Worm (Caenorhabditis elegans) whole organism, mixed stage, embryonic: ENCODE data around the gene pho-10.

Source experiments
- bed-3 ChIP-seq: fragments of 200-800 bp; sonication (Bioruptor generic); optimal IDR thresholded peaks from 3 replicates; lab custom pipeline; 2018; ENCODE audit warnings: mild to moderate bottlenecking, missing genetic modification characterization, moderate library complexity, missing compliant biosample characterization
- blmp-1 ChIP-seq: fragments of 150-350 bp; optimal IDR thresholded peaks from 2 replicates; lab custom pipeline; 2014; ENCODE audit warnings: missing biosample characterization, missing genetic modification characterization
- ceh-39 ChIP-seq: fragments of 150-350 bp; optimal IDR thresholded peaks from 2 replicates; lab custom pipeline; 2014; ENCODE audit warnings: missing biosample characterization, missing genetic modification characterization
- ceh-83 ChIP-seq: fragments of 200-800 bp; sonication (Bioruptor generic); optimal IDR thresholded peaks from 2 replicates; lab custom pipeline; 2018; ENCODE audit warnings: mild to moderate bottlenecking, missing genetic modification characterization, missing compliant biosample characterization
- ces-1 ChIP-seq: fragments of 150-350 bp; optimal IDR thresholded peaks from 2 replicates; lab custom pipeline; 2014; ENCODE audit warnings: missing biosample characterization, missing genetic modification reagents, missing genetic modification characterization
- drap-1 ChIP-seq: fragments of 200-800 bp; sonication (Bioruptor generic); optimal IDR thresholded peaks from 3 replicates; lab custom pipeline; 2018; ENCODE audit warnings: mild to moderate bottlenecking, missing genetic modification characterization, missing compliant biosample characterization
- elt-1 ChIP-seq: sonication (generic microtip); optimal IDR thresholded peaks from 2 replicates; lab custom pipeline; 2017; ENCODE audit warnings: missing genetic modification characterization, mild to moderate bottlenecking, missing compliant biosample characterization, antibody characterized with exemption, moderate library complexity, borderline replicate concordance; ENCODE audit not compliant: insufficient read depth
- elt-3 ChIP-seq: fragments of 150-350 bp; optimal IDR thresholded peaks from 2 replicates; lab custom pipeline; 2014; ENCODE audit warnings: missing biosample characterization, missing genetic modification characterization
- flh-1 ChIP-seq: fragments of 200-800 bp; sonication (Bioruptor generic); optimal IDR thresholded peaks from 2 replicates; lab custom pipeline; 2018; ENCODE audit warnings: mild to moderate bottlenecking, missing genetic modification characterization, moderate library complexity, missing compliant biosample characterization
- hlh-1 ChIP-seq: fragments of 150-350 bp; optimal IDR thresholded peaks from 2 replicates; lab custom pipeline; 2014; ENCODE audit warnings: missing biosample characterization, missing genetic modification reagents, missing genetic modification characterization
- lin-13 ChIP-seq: fragments of 150-350 bp; optimal IDR thresholded peaks from 2 replicates; lab custom pipeline; 2014; ENCODE audit warnings: missing biosample characterization, missing genetic modification characterization
- lin-32 ChIP-seq: fragments of 200-800 bp; sonication (Bioruptor generic); optimal IDR thresholded peaks from 2 replicates; lab custom pipeline; 2018; ENCODE audit warnings: mild to moderate bottlenecking, missing genetic modification characterization, missing compliant biosample characterization
- lsy-2 ChIP-seq: fragments of 150-350 bp; optimal IDR thresholded peaks from 2 replicates; lab custom pipeline; 2014; ENCODE audit warnings: missing biosample characterization, missing genetic modification characterization
- mab-5 ChIP-seq: fragments of 150-350 bp; optimal IDR thresholded peaks from 2 replicates; lab custom pipeline; 2014; ENCODE audit warnings: missing biosample characterization, missing genetic modification characterization
- mep-1 ChIP-seq: fragments of 150-350 bp; optimal IDR thresholded peaks from 2 replicates; lab custom pipeline; 2017; ENCODE audit warnings: missing biosample characterization, missing genetic modification reagents, missing genetic modification characterization, inconsistent platforms
- mls-2 ChIP-seq: sonication (generic microtip); optimal IDR thresholded peaks from 2 replicates; lab custom pipeline; 2016; ENCODE audit warnings: mild to moderate bottlenecking, missing genetic modification characterization, moderate library complexity, missing compliant biosample characterization
- nhr-12 ChIP-seq: fragments of 150-350 bp; optimal IDR thresholded peaks from 2 replicates; lab custom pipeline; 2014; ENCODE audit warnings: missing biosample characterization, missing genetic modification characterization
- nhr-2 ChIP-seq: fragments of 150-350 bp; optimal IDR thresholded peaks from 2 replicates; lab custom pipeline; 2014; ENCODE audit warnings: missing biosample characterization, missing genetic modification characterization
- nhr-237 ChIP-seq: fragments of 150-350 bp; optimal IDR thresholded peaks from 2 replicates; lab custom pipeline; 2014; ENCODE audit warnings: missing biosample characterization, missing genetic modification characterization
- nhr-28 ChIP-seq: fragments of 150-350 bp; optimal IDR thresholded peaks from 2 replicates; lab custom pipeline; 2014; ENCODE audit warnings: missing biosample characterization, missing genetic modification characterization
- nhr-76 ChIP-seq: sonication (generic microtip); optimal IDR thresholded peaks from 2 replicates; lab custom pipeline; 2017; ENCODE audit warnings: missing biosample characterization, missing genetic modification characterization
- sem-2 ChIP-seq: fragments of 200-800 bp; sonication (Bioruptor generic); optimal IDR thresholded peaks from 2 replicates; lab custom pipeline; 2018; ENCODE audit warnings: mild to moderate bottlenecking, missing genetic modification characterization, missing compliant biosample characterization
- snpc-4 ChIP-seq: fragments of 150-350 bp; optimal IDR thresholded peaks from 2 replicates; lab custom pipeline; 2014; ENCODE audit warnings: missing biosample characterization, missing genetic modification characterization
- sptf-1 ChIP-seq: sonication (generic microtip); optimal IDR thresholded peaks from 2 replicates; lab custom pipeline; 2017; ENCODE audit warnings: mild to moderate bottlenecking, missing genetic modification characterization, moderate library complexity, missing compliant biosample characterization
- tbx-8 ChIP-seq: fragments of 200-800 bp; sonication (Bioruptor generic); optimal IDR thresholded peaks from 2 replicates; lab custom pipeline; 2018; ENCODE audit warnings: mild to moderate bottlenecking, missing genetic modification characterization, moderate library complexity, missing compliant biosample characterization
- unc-120 ChIP-seq: sonication (generic microtip); optimal IDR thresholded peaks from 2 replicates; lab custom pipeline; 2017; ENCODE audit warnings: missing genetic modification characterization, missing compliant biosample characterization; ENCODE audit not compliant: poor library complexity, severe bottlenecking
- unc-39 ChIP-seq: fragments of 150-350 bp; optimal IDR thresholded peaks from 2 replicates; lab custom pipeline; 2014; ENCODE audit warnings: missing biosample characterization, missing genetic modification characterization
- unc-62 ChIP-seq: fragments of 150-350 bp; optimal IDR thresholded peaks from 2 replicates; lab custom pipeline; 2014; ENCODE audit warnings: missing biosample characterization, missing genetic modification reagents, missing genetic modification characterization
- zip-8 ChIP-seq: fragments of 150-350 bp; optimal IDR thresholded peaks from 2 replicates; lab custom pipeline; 2014; ENCODE audit warnings: missing biosample characterization, missing genetic modification characterization
- ztf-11 ChIP-seq: fragments of 150-350 bp; optimal IDR thresholded peaks from 2 replicates; lab custom pipeline; 2014; ENCODE audit warnings: missing biosample characterization, missing genetic modification characterization

The pho-10 gene

DNA sequence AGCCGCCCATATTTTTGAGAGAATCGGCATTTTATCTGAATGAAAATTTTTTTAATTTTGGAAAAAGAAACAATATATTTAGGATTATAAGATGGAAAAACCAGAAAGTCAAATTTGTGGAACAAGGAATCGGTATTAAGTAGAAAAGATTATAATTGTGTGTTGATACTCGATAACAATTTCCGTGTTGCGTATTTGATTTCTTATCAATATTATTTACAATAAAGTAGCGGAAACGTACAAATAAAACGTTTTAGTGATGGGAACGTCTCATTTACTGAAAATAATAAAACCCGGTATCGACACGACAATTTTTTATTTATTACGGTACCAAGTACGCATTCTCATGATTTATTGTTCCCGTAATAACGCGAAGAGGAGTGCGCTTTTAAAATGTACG is 16.5 kb upstream of the pho-10 start, which contains the start of gene C05C10.3:
Gene C05C10.3 (minus strand): TSS at position 35 of the 400 bp plus-strand sequence.
- TF ChIP-seq mab-5 (no peak), sem-2 (GFP tag; lab: Kevin White, UChicago) (no peak), elt-1 (no peak), snpc-4 (tag; lab: Kevin White, UChicago) (no peak), bed-3 (GFP tag; lab: Kevin White, UChicago) (no peak), unc-62 (GFP tag; lab: Kevin White, UChicago) (no peak), ces-1 (GFP tag; lab: Kevin White, UChicago) (no peak), ceh-39 (tag; lab: Kevin White, UChicago) (no peak), ceh-83 (GFP tag; lab: Kevin White, UChicago) (no peak), mep-1 (no peak)

DNA sequence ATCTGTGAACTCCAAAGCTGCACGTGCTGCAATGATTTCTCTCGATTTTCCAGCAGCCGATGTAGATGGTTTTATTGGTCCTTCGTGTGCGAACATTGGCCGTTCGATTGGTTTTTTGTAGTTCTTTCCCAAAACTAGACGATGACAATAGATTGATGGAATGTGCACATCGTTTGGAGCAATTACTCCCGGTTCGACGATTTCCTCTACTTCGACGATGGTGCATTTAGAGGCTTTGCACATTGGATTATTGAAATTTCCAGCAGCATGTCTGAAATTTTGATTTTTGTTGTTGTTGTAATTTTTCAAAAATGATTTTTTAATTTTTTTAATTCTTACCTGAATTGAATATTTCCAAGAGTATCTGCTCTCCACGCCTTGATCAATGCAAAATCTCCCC is 15.3 kb upstream of the pho-10 start:
- TF ChIP-seq mls-2 (tag; lab: Kevin White, UChicago), result no peak
- TF ChIP-seq lin-32 (GFP tag; lab: Kevin White, UChicago), result no peak
- TF ChIP-seq bed-3 (GFP tag; lab: Kevin White, UChicago), result no peak
- no peak for TF ChIP-seq zip-8 (tag; lab: Kevin White, UChicago)
- TF ChIP-seq blmp-1, result no peak

DNA sequence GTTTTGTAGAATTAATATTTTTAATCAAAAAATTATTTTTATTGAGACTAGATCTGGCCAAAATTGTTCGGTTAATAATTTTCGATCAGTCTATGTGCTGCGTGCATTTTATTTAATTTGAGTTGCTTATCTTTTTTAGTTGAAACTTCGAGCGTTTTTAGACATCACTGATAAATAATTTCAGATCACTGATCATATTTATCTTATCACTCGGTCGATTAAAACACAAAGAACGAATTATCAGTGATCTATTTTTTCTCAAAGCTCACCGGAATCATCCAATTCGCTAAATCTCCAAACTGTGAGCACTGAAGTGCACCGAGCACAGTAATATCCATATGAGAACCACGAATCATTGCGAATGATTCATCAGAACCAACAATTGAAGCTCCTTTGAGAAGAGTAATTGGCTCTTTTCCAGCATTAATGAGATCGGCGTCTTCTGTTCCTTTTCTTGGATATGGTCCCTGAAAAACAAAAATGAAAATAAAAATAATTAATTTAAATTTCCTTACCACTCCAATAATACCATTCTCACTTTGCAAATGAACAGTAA is 14.8 kb upstream of the pho-10 start:
- TF ChIP-seq tbx-8 (GFP tag; lab: Kevin White, UChicago) (no peak), lsy-2 (tag; lab: Kevin White, UChicago) (no peak), elt-3 (tag; lab: Kevin White, UChicago) (no peak), zip-8 (tag; lab: Kevin White, UChicago) (no peak)
- TF ChIP-seq, all 35 proteins: peak for 0

DNA sequence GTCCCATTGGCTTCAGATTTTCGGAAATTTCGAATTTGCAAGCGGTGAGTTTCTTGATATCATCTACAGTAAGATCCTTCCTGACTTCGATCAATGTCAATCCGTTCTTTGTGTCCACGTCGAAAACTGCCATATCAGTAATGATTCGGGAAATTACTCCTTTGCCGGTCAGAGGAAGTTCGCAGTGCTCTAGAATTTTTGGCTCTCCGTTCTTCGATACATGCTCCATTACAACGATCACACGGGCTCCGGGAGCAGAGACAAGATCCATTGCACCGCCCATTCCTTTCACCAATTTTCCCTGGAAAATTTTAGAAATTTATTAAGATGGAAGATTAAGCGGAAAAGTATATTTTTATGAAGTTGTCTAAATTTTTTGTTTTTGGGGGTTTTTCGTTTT is 14.2 kb upstream of the pho-10 start:
- no peak for TF ChIP-seq drap-1 (GFP tag; lab: Kevin White, UChicago)
- TF ChIP-seq elt-1, result no peak
- no peak for TF ChIP-seq elt-3 (tag; lab: Kevin White, UChicago)
- no peak for TF ChIP-seq lin-32 (GFP tag; lab: Kevin White, UChicago)
- TF ChIP-seq lsy-2 (tag; lab: Kevin White, UChicago), result no peak
- TF ChIP-seq unc-120 (tag; lab: Kevin White, UChicago), result no peak
- no peak for TF ChIP-seq lin-13 (tag; lab: Kevin White, UChicago)
- TF ChIP-seq nhr-76 (tag; lab: Kevin White, UChicago), result no peak
- no peak for TF ChIP-seq sptf-1 (tag; lab: Kevin White, UChicago)

DNA sequence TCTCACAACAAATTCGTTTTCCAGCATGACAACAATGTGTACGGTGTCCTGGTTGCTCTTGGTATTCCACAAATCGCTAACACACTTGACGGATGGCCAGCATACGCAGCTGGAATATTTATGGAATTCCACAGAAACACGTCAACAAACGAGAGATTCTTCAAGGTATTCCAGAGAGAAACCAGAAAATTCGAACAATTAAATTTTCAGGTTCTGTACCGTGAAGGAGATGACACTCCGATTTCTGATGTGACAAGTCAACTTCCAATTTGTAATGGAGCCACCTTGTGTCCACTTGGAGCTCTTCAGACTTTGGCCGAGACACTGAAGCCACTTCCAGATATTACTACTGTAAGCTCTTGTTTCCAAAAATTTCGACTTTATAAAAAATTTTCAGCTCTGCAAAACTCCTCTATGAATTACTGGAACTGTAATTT is 13.6 kb upstream of the pho-10 start:
- TF ChIP-seq bed-3 (GFP tag; lab: Kevin White, UChicago) (no peak), nhr-2 (tag; lab: Kevin White, UChicago) (no peak), ztf-11 (tag; lab: Kevin White, UChicago) (no peak), nhr-237 (no peak), mls-2 (tag; lab: Kevin White, UChicago) (no peak), drap-1 (GFP tag; lab: Kevin White, UChicago) (no peak), mep-1 (no peak), unc-120 (tag; lab: Kevin White, UChicago) (no peak), nhr-28 (tag; lab: Kevin White, UChicago) (no peak), sptf-1 (tag; lab: Kevin White, UChicago) (no peak), hlh-1 (tag; lab: Kevin White, UChicago) (no peak)
- TF ChIP-seq, all 35 proteins: peak for 0

DNA sequence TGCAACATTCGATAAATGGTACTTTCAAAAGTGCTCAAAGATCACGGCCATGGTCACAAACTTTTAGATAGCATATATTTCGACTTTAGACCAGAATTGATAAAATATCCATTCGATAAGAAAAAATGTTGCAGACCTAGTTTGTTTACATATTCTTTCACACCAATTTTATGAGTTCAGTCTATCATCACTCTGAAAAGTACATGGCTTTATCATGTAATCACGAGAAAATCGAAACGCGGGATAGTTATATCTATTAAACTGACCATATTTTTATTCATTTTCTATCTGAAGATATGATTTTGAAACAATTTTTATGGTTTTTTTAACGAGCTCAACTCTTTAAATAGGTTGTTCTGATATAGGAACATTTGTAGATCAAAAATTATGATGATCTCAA is 11.1 kb upstream of the pho-10 start, which contains the start of gene pho-11:
Gene pho-11 (plus strand): TSS at position 374 of the 400 bp plus-strand sequence.
- TF ChIP-seq lin-13 (tag; lab: Kevin White, UChicago) (no peak), nhr-12 (tag; lab: Kevin White, UChicago) (no peak), lsy-2 (tag; lab: Kevin White, UChicago) (no peak), sptf-1 (tag; lab: Kevin White, UChicago) (no peak), zip-8 (tag; lab: Kevin White, UChicago) (no peak), mls-2 (tag; lab: Kevin White, UChicago) (no peak), unc-39 (tag; lab: Kevin White, UChicago) (no peak), sem-2 (GFP tag; lab: Kevin White, UChicago) (no peak), unc-120 (tag; lab: Kevin White, UChicago) (no peak), bed-3 (GFP tag; lab: Kevin White, UChicago) (no peak), flh-1 (no peak), ceh-83 (GFP tag; lab: Kevin White, UChicago) (no peak), nhr-76 (tag; lab: Kevin White, UChicago) (no peak), mab-5 (no peak), nhr-2 (tag; lab: Kevin White, UChicago) (no peak)
- TF ChIP-seq, all 35 proteins: peak for 0
